Fruit fly (Drosophila melanogaster): Measurements from ENCODE around the gene Grp170.

Gene Grp170

dm6 chrX:2306307-2306706, 31.4 kb upstream of the Grp170 start (continued):
- peak; percentile 11 for TF ChIP-seq CG15514 (GFP tag; optimal IDR thresholded peaks at IDR 0.05)
- peak; percentile 34 for TF ChIP-seq kay (GFP tag; optimal IDR thresholded peaks at IDR 0.05)
- TF ChIP-seq Ravus (GFP tag; IDR thresholded peaks at IDR 0.05), result no peak; the same call in 1 of the 2 replicates
- peak; percentile 28 for TF ChIP-seq CG4820 (GFP tag; optimal IDR thresholded peaks at IDR 0.05)
- TF ChIP-seq repo (GFP tag; optimal IDR thresholded peaks at IDR 0.05), result peak; percentile 54
- TF ChIP-seq prd (optimal IDR thresholded peaks at IDR 0.05), result no peak
- peak; percentile 72; the same call in 2 of the 3 replicates for TF ChIP-seq prd (GFP tag; IDR thresholded peaks at IDR 0.05)

DNA sequence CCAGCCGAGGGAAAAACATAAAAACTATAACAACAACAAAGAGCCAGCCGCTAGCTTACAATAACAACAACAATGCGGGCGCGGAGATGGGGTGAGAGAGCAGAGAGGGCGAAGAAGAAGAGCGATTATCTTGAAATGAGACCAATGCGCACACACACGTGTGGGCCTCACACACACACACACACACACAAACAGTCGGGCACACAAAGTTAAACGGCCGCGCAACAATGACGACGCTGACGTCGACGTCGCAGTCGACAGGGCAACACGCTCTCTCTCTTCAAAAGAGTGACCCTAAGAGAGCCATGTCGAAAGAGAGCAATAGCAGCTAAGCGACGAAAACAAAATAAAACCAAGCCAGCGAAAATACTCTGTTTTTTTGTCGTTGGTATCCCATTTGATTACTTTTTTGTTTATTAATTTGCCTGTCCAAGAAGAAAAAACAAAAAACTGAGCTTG, 31.0 kb upstream of the Grp170 start:
- TF ChIP-seq Rx (GFP tag; IDR thresholded peaks at IDR 0.05) (no peak), HmgD (GFP tag; optimal IDR thresholded peaks at IDR 0.05) (peak; percentile 24), sqz (GFP tag; optimal IDR thresholded peaks at IDR 0.05) (peak; percentile 41), Dbx (GFP tag; IDR thresholded peaks at IDR 0.05) (no peak), CG6791 (GFP tag; IDR thresholded peaks at IDR 0.05; ENCODE audit: partially characterized antibody) (no peak), CG12769 (tag; optimal IDR thresholded peaks at IDR 0.05) (no peak), pros (GFP tag; optimal IDR thresholded peaks at IDR 0.05) (peak; percentile 94), ewg (GFP tag; optimal IDR thresholded peaks at IDR 0.05) (no peak), fd102C (GFP tag; optimal IDR thresholded peaks at IDR 0.05) (no peak), lbe (GFP tag; optimal IDR thresholded peaks at IDR 0.05) (no peak), btn (GFP tag; optimal IDR thresholded peaks at IDR 0.05) (no peak), Sox100B (GFP tag; optimal IDR thresholded peaks at IDR 0.05) (no peak), her (GFP tag; optimal IDR thresholded peaks at IDR 0.05) (no peak), CG4854 (GFP tag; optimal IDR thresholded peaks at IDR 0.05) (no peak), dysf (GFP tag; IDR thresholded peaks at IDR 0.05) (no peak), pzg (GFP tag; optimal IDR thresholded peaks at IDR 0.05) (no peak), CG34376 (GFP tag; optimal IDR thresholded peaks at IDR 0.05) (peak; percentile 61), Doc3 (GFP tag; IDR thresholded peaks at IDR 0.05; ENCODE audit: partially characterized antibody) (no peak), HLHmδ (GFP tag; optimal IDR thresholded peaks at IDR 0.05) (peak; percentile 48), Hr51 (GFP tag; optimal IDR thresholded peaks at IDR 0.05) (no peak), HmgZ (tag; optimal IDR thresholded peaks at IDR 0.05) (peak; percentile 13), CG34224 (GFP tag; IDR thresholded peaks at IDR 0.05; ENCODE audit: partially characterized antibody) (peak; percentile 24; the same call in 1 of the 3 replicates), dmrt11E (tag; optimal IDR thresholded peaks at IDR 0.05) (no peak), CG3847 (GFP tag; IDR thresholded peaks at IDR 0.05) (no peak), gro (GFP tag; optimal IDR thresholded peaks at IDR 0.05) (peak; percentile 35), CG10654 (GFP tag; optimal IDR thresholded peaks at IDR 0.05) (no peak), CG12744 (GFP tag; optimal IDR thresholded peaks at IDR 0.05) (no peak), hb (GFP tag; IDR thresholded peaks at IDR 0.05; ENCODE audit: partially characterized antibody) (no peak), Sry-β (GFP tag; optimal IDR thresholded peaks at IDR 0.05) (no peak), kni (GFP tag; optimal IDR thresholded peaks at IDR 0.05) (peak; percentile 96), CG1233 (GFP tag; optimal IDR thresholded peaks at IDR 0.05) (no peak), ci (GFP tag; IDR thresholded peaks at IDR 0.05) (peak; percentile 29; the same call in 1 of the 3 replicates), cato (GFP tag; optimal IDR thresholded peaks at IDR 0.05; ENCODE audit: borderline replicate concordance) (no peak), Med (GFP tag) (peak; percentile 67), CG10543 (GFP tag; optimal IDR thresholded peaks at IDR 0.05) (peak; percentile 31), chm (GFP tag; IDR thresholded peaks at IDR 0.05) (peak; percentile 69; the same call in 1 of the 2 replicates), CG7357 (GFP tag; IDR thresholded peaks at IDR 0.05) (no peak), D19A (tag; optimal IDR thresholded peaks at IDR 0.05) (peak; percentile 45), crol (GFP tag; IDR thresholded peaks at IDR 0.05) (peak; percentile 73), unc-4 (GFP tag; IDR thresholded peaks at IDR 0.05; ENCODE audit: partially characterized antibody) (peak; percentile 27; the same call in 1 of the 2 replicates), oc (tag; optimal IDR thresholded peaks at IDR 0.05) (peak; percentile 74), Fer2 (tag; optimal IDR thresholded peaks at IDR 0.05) (no peak)

Data from whole organism, embryonic.